Worm (Caenorhabditis elegans) whole organism, L1 larva: ENCODE results near the gene col-170.

Source experiments
- C16A3.4 ChIP-seq: fragments of 150-350 bp; optimal IDR thresholded peaks from 2 replicates; lab custom pipeline; 2014; ENCODE audit warnings: missing biosample characterization, missing genetic modification characterization
- C34B4.2 ChIP-seq: sonication (generic microtip); optimal IDR thresholded peaks from 2 replicates; lab custom pipeline; 2017; ENCODE audit warnings: mild to moderate bottlenecking, missing genetic modification characterization, missing compliant biosample characterization
- F16B12.6 ChIP-seq: fragments of 150-350 bp; optimal IDR thresholded peaks from 2 replicates; lab custom pipeline; 2014; ENCODE audit warnings: missing biosample characterization, missing genetic modification characterization
- alr-1 ChIP-seq: fragments of 200-800 bp; sonication (Bioruptor generic); optimal IDR thresholded peaks from 2 replicates; lab custom pipeline; 2018; ENCODE audit warnings: borderline replicate concordance, mild to moderate bottlenecking, missing genetic modification characterization, missing compliant biosample characterization
- ceh-82 ChIP-seq, 3 experiments: fragments of 150-350 bp in 1 of 3; sonication (generic microtip) in 2 of 3; optimal IDR thresholded peaks; 2 replicates each; lab custom pipeline; 2014 to 2017; ENCODE audit warnings: missing biosample characterization in 3 of 3, missing genetic modification characterization in 3 of 3
- ceh-88 ChIP-seq: fragments of 200-800 bp; sonication (Bioruptor generic); IDR thresholded peaks from 2 replicates; pipeline ENCODE4 v1.3.6; 2022; ENCODE audit warnings: missing genetic modification characterization, missing compliant biosample characterization
- ces-1 ChIP-seq: fragments of 150-350 bp; optimal IDR thresholded peaks from 2 replicates; lab custom pipeline; 2014; ENCODE audit warnings: missing biosample characterization, missing genetic modification reagents, missing genetic modification characterization
- dsc-1 ChIP-seq: sonication (generic microtip); optimal IDR thresholded peaks from 2 replicates; lab custom pipeline; 2016; ENCODE audit warnings: mild to moderate bottlenecking, missing genetic modification characterization, missing compliant biosample characterization
- efl-3 ChIP-seq: fragments of 200-800 bp; sonication (Bioruptor generic); optimal IDR thresholded peaks from 2 replicates; lab custom pipeline; 2018; ENCODE audit warnings: mild to moderate bottlenecking, missing genetic modification characterization, missing compliant biosample characterization
- egl-13 ChIP-seq: sonication (generic microtip); optimal IDR thresholded peaks from 2 replicates; lab custom pipeline; 2016; ENCODE audit warnings: missing genotype, missing genetic modification reagents, missing genetic modification characterization, missing compliant biosample characterization
- egl-27 ChIP-seq, 2 experiments: fragments of 150-350 bp in 1 of 2; sonication (generic microtip); optimal IDR thresholded peaks; 3 replicates each; lab custom pipeline; 2017 to 2018; ENCODE audit warnings: missing biosample characterization in 2 of 2, missing genetic modification characterization in 2 of 2, missing genetic modification reagents in 2 of 2
- elt-2 ChIP-seq: sonication (generic microtip); optimal IDR thresholded peaks from 2 replicates; lab custom pipeline; 2016; ENCODE audit warnings: missing genetic modification characterization, mild to moderate bottlenecking, inconsistent platforms, missing compliant biosample characterization, missing genetic modification reagents
- elt-3 ChIP-seq, 6 experiments: fragments of 150-350 bp in 1 of 6; sonication (generic microtip); optimal IDR thresholded peaks; 2 replicates each; lab custom pipeline; 2017 to 2018; ENCODE audit warnings: missing biosample characterization in 6 of 6, missing genetic modification characterization in 6 of 6, inconsistent platforms in 1 of 6
- fkh-8 ChIP-seq: sonication (generic microtip); optimal IDR thresholded peaks from 2 replicates; lab custom pipeline; 2016; ENCODE audit warnings: mild to moderate bottlenecking, missing genetic modification characterization, missing compliant biosample characterization
- grh-1 ChIP-seq: fragments of 200-800 bp; sonication (Bioruptor generic); IDR thresholded peaks from 2 replicates; pipeline ENCODE4 v1.3.6; 2022; ENCODE audit warnings: missing genetic modification reagents, missing genetic modification characterization, missing compliant biosample characterization
- hpl-2 ChIP-seq: fragments of 150-350 bp; optimal IDR thresholded peaks from 2 replicates; lab custom pipeline; 2014; ENCODE audit warnings: missing biosample characterization, missing genetic modification reagents, missing genetic modification characterization
- isw-1 ChIP-seq: fragments of 200-800 bp; sonication (Bioruptor generic); IDR thresholded peaks from 2 replicates; pipeline ENCODE4 v1.3.6; 2022; ENCODE audit warnings: missing genetic modification characterization, missing compliant biosample characterization
- lin-13 ChIP-seq: fragments of 150-350 bp; optimal IDR thresholded peaks from 2 replicates; lab custom pipeline; 2014; ENCODE audit warnings: missing biosample characterization, missing genetic modification reagents, missing genetic modification characterization
- lir-3 ChIP-seq: sonication (generic microtip); optimal IDR thresholded peaks from 2 replicates; lab custom pipeline; 2016; ENCODE audit warnings: mild to moderate bottlenecking, missing genetic modification characterization, moderate library complexity, missing compliant biosample characterization; ENCODE audit not compliant: poor library complexity
- lsy-2 ChIP-seq, 2 experiments: fragments of 150-350 bp; optimal IDR thresholded peaks; 2 replicates each; lab custom pipeline; 2014; ENCODE audit warnings: missing biosample characterization in 2 of 2, missing genetic modification characterization in 2 of 2
- nhr-11 ChIP-seq: fragments of 150-350 bp; optimal IDR thresholded peaks from 2 replicates; lab custom pipeline; 2014; ENCODE audit warnings: missing biosample characterization, missing genetic modification characterization
- nhr-19 ChIP-seq: fragments of 200-800 bp; sonication (Bioruptor generic); conservative IDR thresholded peaks from 2 replicates; pipeline ENCODE4 v1.3.6; 2022; ENCODE audit warnings: missing genetic modification characterization, missing compliant biosample characterization
- nhr-20 ChIP-seq: sonication (generic microtip); optimal IDR thresholded peaks from 2 replicates; lab custom pipeline; 2016; ENCODE audit warnings: mild to moderate bottlenecking, missing genetic modification characterization, missing compliant biosample characterization
- nhr-47 ChIP-seq: sonication (generic microtip); optimal IDR thresholded peaks from 2 replicates; lab custom pipeline; 2016; ENCODE audit warnings: mild to moderate bottlenecking, missing genetic modification characterization, moderate library complexity, missing compliant biosample characterization
- nhr-71 ChIP-seq: sonication (generic microtip); optimal IDR thresholded peaks from 2 replicates; lab custom pipeline; 2016; ENCODE audit warnings: mild to moderate bottlenecking, missing genetic modification characterization, moderate library complexity, missing compliant biosample characterization
- nhr-76 ChIP-seq: sonication (generic microtip); optimal IDR thresholded peaks from 2 replicates; lab custom pipeline; 2017; ENCODE audit warnings: missing biosample characterization, missing genetic modification characterization
- nhr-77 ChIP-seq: fragments of 150-350 bp; optimal IDR thresholded peaks from 2 replicates; lab custom pipeline; 2014; ENCODE audit warnings: missing biosample characterization, missing genetic modification characterization
- nhr-84 ChIP-seq: sonication (generic microtip); optimal IDR thresholded peaks from 2 replicates; lab custom pipeline; 2017; ENCODE audit warnings: missing biosample characterization, missing genetic modification characterization
- nhr-85 ChIP-seq: sonication (generic microtip); peaks from one replicate; lab custom pipeline; 2016; ENCODE audit warnings: missing genetic modification characterization, inconsistent platforms, missing compliant biosample characterization
- nhr-90 ChIP-seq: sonication (generic microtip); optimal IDR thresholded peaks from 2 replicates; lab custom pipeline; 2016; ENCODE audit warnings: mild to moderate bottlenecking, missing genetic modification characterization, missing compliant biosample characterization; ENCODE audit not compliant: poor library complexity
- pqm-1 ChIP-seq: sonication (generic microtip); optimal IDR thresholded peaks from 3 replicates; lab custom pipeline; 2017; ENCODE audit warnings: missing biosample characterization, missing genetic modification characterization
- rnt-1 ChIP-seq: sonication (generic microtip); optimal IDR thresholded peaks from 2 replicates; lab custom pipeline; 2016; ENCODE audit warnings: mild to moderate bottlenecking, missing genetic modification characterization, moderate library complexity, missing compliant biosample characterization
- snpc-4 ChIP-seq: fragments of 150-350 bp; optimal IDR thresholded peaks from 2 replicates; lab custom pipeline; 2014; ENCODE audit warnings: missing biosample characterization, missing genetic modification characterization
- sup-37 ChIP-seq: fragments of 200-800 bp; sonication (Bioruptor generic); optimal IDR thresholded peaks from 2 replicates; lab custom pipeline; 2018; ENCODE audit warnings: mild to moderate bottlenecking, missing genetic modification characterization, missing compliant biosample characterization
- tlp-1 ChIP-seq: fragments of 150-350 bp; optimal IDR thresholded peaks from 2 replicates; lab custom pipeline; 2014; ENCODE audit warnings: missing biosample characterization, missing genetic modification characterization
- unc-86 ChIP-seq: sonication (generic microtip); optimal IDR thresholded peaks from 2 replicates; lab custom pipeline; 2016; ENCODE audit warnings: missing genetic modification characterization, missing compliant biosample characterization
- unc-98 ChIP-seq: fragments of 200-800 bp; sonication (Bioruptor generic); IDR thresholded peaks from 2 replicates; pipeline ENCODE4 v1.3.6; 2022; ENCODE audit warnings: missing genetic modification characterization, missing compliant biosample characterization
- vab-15 ChIP-seq: sonication (generic microtip); optimal IDR thresholded peaks from 2 replicates; lab custom pipeline; 2017; ENCODE audit warnings: missing genotype, mild to moderate bottlenecking, missing genetic modification characterization, missing compliant biosample characterization
- xbp-1 ChIP-seq: sonication (generic microtip); optimal IDR thresholded peaks from 2 replicates; lab custom pipeline; 2016; ENCODE audit warnings: missing genetic modification characterization, missing compliant biosample characterization
- zag-1 ChIP-seq: fragments of 150-350 bp; optimal IDR thresholded peaks from 2 replicates; lab custom pipeline; 2014; ENCODE audit warnings: missing biosample characterization, missing genetic modification characterization
- ztf-11 ChIP-seq, 2 experiments: sonication (generic microtip); optimal IDR thresholded peaks; 2 replicates each; lab custom pipeline; 2016 to 2017; ENCODE audit warnings: missing genetic modification characterization in 2 of 2, missing biosample characterization in 1 of 2, missing compliant biosample characterization in 1 of 2

The col-170 gene

ce11 chrX:6331409-6331808 is at the start of gene col-170:
TSS of gene col-170 (plus strand) at chrX:6331709.
- no peak for TF ChIP-seq pqm-1 (tag; lab: Kevin White, UChicago)
- no peak for TF ChIP-seq C16A3.4 (tag; lab: Kevin White, UChicago)
- TF ChIP-seq lin-13 (GFP tag; lab: Kevin White, UChicago) = no peak
- TF ChIP-seq ceh-82 (tag; optimal IDR thresholded peaks at IDR 0.05; lab: Kevin White, UChicago) = no peak
- TF ChIP-seq lir-3 = no peak
- TF ChIP-seq snpc-4 (tag; lab: Kevin White, UChicago) = no peak
- TF ChIP-seq ztf-11 (tag; optimal IDR thresholded peaks at IDR 0.05; lab: Kevin White, UChicago) = no peak
- TF ChIP-seq nhr-19 (GFP tag; lab: Robert Waterston, UW) = no peak
- no peak for TF ChIP-seq fkh-8 (tag; lab: Kevin White, UChicago)
- TF ChIP-seq F16B12.6 (tag; lab: Kevin White, UChicago) = no peak
- TF ChIP-seq nhr-20 (tag; lab: Kevin White, UChicago) = no peak
- no peak for TF ChIP-seq rnt-1 (tag; lab: Kevin White, UChicago)
- no peak for TF ChIP-seq nhr-90 (tag; lab: Kevin White, UChicago)
- no peak for TF ChIP-seq C34B4.2
- TF ChIP-seq egl-27 (tag; optimal IDR thresholded peaks at IDR 0.05; lab: Kevin White, UChicago) = no peak
- no peak for TF ChIP-seq nhr-84
- no peak for TF ChIP-seq unc-98 (GFP tag; lab: Robert Waterston, UW)
- no peak for TF ChIP-seq nhr-47 (tag; lab: Kevin White, UChicago)

DNA sequence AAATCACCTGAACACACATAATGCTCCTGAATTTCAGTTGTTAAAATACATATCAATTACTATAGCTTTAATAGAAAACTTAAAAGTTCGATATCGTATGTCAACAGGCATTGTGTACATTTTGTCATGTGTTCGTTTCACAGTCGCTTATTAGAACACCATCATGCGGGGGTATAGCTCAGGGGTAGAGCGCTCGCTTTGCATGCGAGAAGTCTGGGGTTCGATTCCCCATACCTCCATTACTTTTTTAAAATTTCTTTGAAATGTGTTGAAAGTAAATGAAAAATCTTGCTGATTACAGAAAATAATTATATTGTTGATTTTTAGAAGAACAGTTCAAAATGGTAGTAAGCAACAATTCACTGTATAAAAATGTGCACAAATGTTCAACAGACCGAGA is 45.4 kb upstream of the col-170 start:
- no peak for TF ChIP-seq xbp-1 (tag; lab: Kevin White, UChicago)
- no peak for TF ChIP-seq dsc-1
- no peak for TF ChIP-seq unc-86 (tag; lab: Kevin White, UChicago)
- no peak for TF ChIP-seq zag-1 (tag; lab: Kevin White, UChicago)
- no peak for TF ChIP-seq sup-37 (GFP tag; lab: Kevin White, UChicago)
- no peak for TF ChIP-seq nhr-20 (tag; lab: Kevin White, UChicago)
- no peak for TF ChIP-seq nhr-77 (tag; lab: Kevin White, UChicago)
- no peak for TF ChIP-seq vab-15 (tag; lab: Kevin White, UChicago)
- TF ChIP-seq efl-3 = no peak
- no peak for TF ChIP-seq isw-1 (GFP tag; lab: Robert Waterston, UW)
- no peak for TF ChIP-seq elt-2 (tag; lab: Kevin White, UChicago)
- no peak for TF ChIP-seq ces-1 (GFP tag; lab: Kevin White, UChicago)
- TF ChIP-seq ceh-82 (tag; optimal IDR thresholded peaks at IDR 0.05; lab: Kevin White, UChicago) = no peak
- no peak for TF ChIP-seq hpl-2 (GFP tag; lab: Kevin White, UChicago)
- no peak for TF ChIP-seq elt-3 (tag; optimal IDR thresholded peaks at IDR 0.05; lab: Kevin White, UChicago)
- no peak for TF ChIP-seq nhr-11 (tag; lab: Kevin White, UChicago)

ce11 chrX:6289038-6289437 is 42.5 kb upstream of the col-170 start:
- TF ChIP-seq elt-3 (tag; optimal IDR thresholded peaks at IDR 0.05; lab: Kevin White, UChicago) = no peak
- no peak for TF ChIP-seq nhr-84
- TF ChIP-seq efl-3 = no peak
- no peak for TF ChIP-seq tlp-1
- no peak for TF ChIP-seq lsy-2 (tag; optimal IDR thresholded peaks at IDR 0.05; lab: Kevin White, UChicago)
- TF ChIP-seq ces-1 (GFP tag; lab: Kevin White, UChicago) = no peak
- no peak for TF ChIP-seq zag-1 (tag; lab: Kevin White, UChicago)
- TF ChIP-seq snpc-4 (tag; lab: Kevin White, UChicago) = no peak
- TF ChIP-seq ceh-88 = no peak
- no peak for TF ChIP-seq C16A3.4 (tag; lab: Kevin White, UChicago)
- TF ChIP-seq nhr-85 (tag; lab: Kevin White, UChicago) = no peak
- TF ChIP-seq pqm-1 (tag; lab: Kevin White, UChicago) = no peak
- TF ChIP-seq egl-13 (tag; lab: Kevin White, UChicago) = no peak
- no peak for TF ChIP-seq grh-1
- no peak for TF ChIP-seq nhr-19 (GFP tag; lab: Robert Waterston, UW)
- TF ChIP-seq alr-1 (tag; lab: Kevin White, UChicago) = no peak
- no peak for TF ChIP-seq sup-37 (GFP tag; lab: Kevin White, UChicago)
- TF ChIP-seq unc-98 (GFP tag; lab: Robert Waterston, UW) = no peak
- TF ChIP-seq nhr-71 (tag; lab: Kevin White, UChicago) = no peak
- no peak for TF ChIP-seq nhr-76 (tag; lab: Kevin White, UChicago)
